Fruit fly (Drosophila melanogaster) whole organism: Measurements from ENCODE around the gene Non3.

Experiments
- CG8478 ChIP-seq: fragments of >200 bp; optimal IDR thresholded peaks from 2 replicates; lab custom pipeline; 2018; ENCODE audit warnings: inconsistent platforms
- Dll ChIP-seq: fragments of >200 bp; optimal IDR thresholded peaks from 2 replicates; lab custom pipeline; 2017
- EcR ChIP-seq, 2 experiments: fragments of >200 bp; optimal IDR thresholded peaks; 2 replicates each; lab custom pipeline; 2017; ENCODE audit warnings: missing biosample characterization in 2 of 2, missing genetic modification characterization in 2 of 2, missing genetic modification reagents in 2 of 2
- pan ChIP-seq: fragments of >200 bp; optimal IDR thresholded peaks from 2 replicates; lab custom pipeline; 2017
- psq ChIP-seq: fragments of >200 bp; optimal IDR thresholded peaks from 2 replicates; lab custom pipeline; 2017
- usp ChIP-seq: fragments of >200 bp; optimal IDR thresholded peaks from 2 replicates; lab custom pipeline; 2017; ENCODE audit warnings: missing biosample characterization, missing genetic modification characterization, mixed read lengths

dm6 chr3R:18255281-18255680, 31.8 kb downstream of the Non3 start, which contains the start of the genes Ada2a, Polr2D, Tgs1 and moi:
- no peak for TF ChIP-seq Dll
- no peak for TF ChIP-seq pan (lab: Kevin White, UChicago)
- no peak for TF ChIP-seq psq (lab: Kevin White, UChicago)
- no peak for TF ChIP-seq CG8478 (lab: Kevin White, UChicago)
- TF ChIP-seq usp (GFP tag; lab: Kevin White, UChicago) = no peak
- TF ChIP-seq EcR (GFP tag; optimal IDR thresholded peaks at IDR 0.05; lab: Kevin White, UChicago) = no peak
